Worm (Caenorhabditis elegans) whole organism, young adult: Measurements from ENCODE around the gene srx-92.
"Not testable (repeated sequence)": the region's sequence is repeated elsewhere in the genome, so short reads cannot be mapped to it uniquely, and the experiment has no call there.

Experiments
- B0035.1 ChIP-seq: sonication (generic microtip); optimal IDR thresholded peaks from 2 replicates; lab custom pipeline; 2016; ENCODE audit warnings: missing genetic modification characterization, mild to moderate bottlenecking, missing compliant biosample characterization, missing genotype, missing genetic modification reagents
- C17E4.6 ChIP-seq: fragments of 200-800 bp; sonication (Bioruptor generic); IDR thresholded peaks from 2 replicates; pipeline ENCODE4 v1.3.6; 2022; ENCODE audit warnings: missing genetic modification reagents, missing genetic modification characterization, missing compliant biosample characterization
- D2030.7 ChIP-seq: fragments of 200-800 bp; sonication (Bioruptor generic); IDR thresholded peaks from 2 replicates; pipeline ENCODE4 v1.3.6; 2022; ENCODE audit warnings: missing genetic modification reagents, missing genetic modification characterization, missing compliant biosample characterization
- F22D6.2 ChIP-seq: sonication (generic microtip); optimal IDR thresholded peaks from 2 replicates; lab custom pipeline; 2016; ENCODE audit warnings: mild to moderate bottlenecking, missing genetic modification characterization, missing compliant biosample characterization
- F52B5.7 ChIP-seq: sonication (generic microtip); optimal IDR thresholded peaks from 2 replicates; lab custom pipeline; 2016; ENCODE audit warnings: mild to moderate bottlenecking, missing genetic modification characterization, missing compliant biosample characterization
- F55B11.4 ChIP-seq: sonication (generic microtip); optimal IDR thresholded peaks from 2 replicates; lab custom pipeline; 2016; ENCODE audit warnings: missing compliant biosample characterization, missing genetic modification characterization, borderline replicate concordance; ENCODE audit not compliant: insufficient read depth
- F57C9.4 ChIP-seq: sonication (generic microtip); optimal IDR thresholded peaks from 2 replicates; lab custom pipeline; 2017; ENCODE audit warnings: mild to moderate bottlenecking, missing genetic modification characterization, missing compliant biosample characterization
- K11D2.4 ChIP-seq: fragments of 200-800 bp; sonication (Bioruptor generic); IDR thresholded peaks from 2 replicates; pipeline ENCODE4 v1.3.6; 2022; ENCODE audit warnings: missing genetic modification reagents, missing genetic modification characterization, missing compliant biosample characterization
- Y53G8AR.9 ChIP-seq: fragments of 200-800 bp; sonication (Bioruptor generic); conservative IDR thresholded peaks from 2 replicates; pipeline ENCODE4 v1.3.6; 2022; ENCODE audit warnings: missing genetic modification reagents, missing genetic modification characterization, missing compliant biosample characterization
- Y79H2A.3 ChIP-seq: fragments of 200-800 bp; sonication (Bioruptor generic); conservative IDR thresholded peaks from 2 replicates; pipeline ENCODE4 v1.3.6; 2022; ENCODE audit warnings: missing genetic modification reagents, missing genetic modification characterization, missing compliant biosample characterization
- Y95B8A.8 ChIP-seq: fragments of 200-800 bp; sonication (Bioruptor generic); IDR thresholded peaks from 2 replicates; pipeline ENCODE4 v1.3.6; 2022; ENCODE audit warnings: missing genetic modification reagents, missing genetic modification characterization, missing compliant biosample characterization
- ama-1 ChIP-seq, 3 experiments: fragments of 150-350 bp in 1 of 3; sonication (generic microtip) in 2 of 3; optimal IDR thresholded peaks; 2 replicates each; lab custom pipeline; 2014 to 2018; ENCODE audit warnings: missing biosample characterization in 2 of 3, missing genetic modification characterization in 2 of 3, missing genetic modification reagents in 2 of 3
- aptf-3 ChIP-seq: fragments of 200-800 bp; sonication (Bioruptor generic); IDR thresholded peaks from 2 replicates; pipeline ENCODE4 v1.3.6; 2022; ENCODE audit warnings: missing genetic modification characterization, missing compliant biosample characterization
- attf-6 ChIP-seq: fragments of 200-800 bp; sonication (Bioruptor generic); IDR thresholded peaks from 2 replicates; pipeline ENCODE4 v1.3.6; 2022; ENCODE audit warnings: missing genetic modification reagents, missing genetic modification characterization, missing compliant biosample characterization
- cebp-2 ChIP-seq: fragments of 200-800 bp; sonication (Bioruptor generic); IDR thresholded peaks from 2 replicates; pipeline ENCODE4 v1.3.6; 2022; ENCODE audit warnings: missing genetic modification characterization, missing compliant biosample characterization
- ceh-27 ChIP-seq: fragments of 200-800 bp; sonication (Bioruptor generic); optimal IDR thresholded peaks from 2 replicates; lab custom pipeline; 2018; ENCODE audit warnings: mild to moderate bottlenecking, missing genetic modification characterization, moderate library complexity, missing compliant biosample characterization
- chd-7 ChIP-seq: sonication (generic microtip); optimal IDR thresholded peaks from 2 replicates; lab custom pipeline; 2016; ENCODE audit warnings: mild to moderate bottlenecking, missing genetic modification characterization, moderate library complexity, missing compliant biosample characterization
- efl-1 ChIP-seq: fragments of 150-350 bp; optimal IDR thresholded peaks from 2 replicates; lab custom pipeline; 2014; ENCODE audit warnings: missing biosample characterization, missing genetic modification reagents, missing genetic modification characterization
- ekl-4 ChIP-seq: fragments of 200-800 bp; sonication (Bioruptor generic); IDR thresholded peaks from 2 replicates; pipeline ENCODE4 v1.3.6; 2022; ENCODE audit warnings: missing genetic modification reagents, missing genetic modification characterization, missing compliant biosample characterization
- hlh-12 ChIP-seq: sonication (generic microtip); optimal IDR thresholded peaks from 2 replicates; lab custom pipeline; 2016; ENCODE audit warnings: missing genetic modification characterization, missing compliant biosample characterization
- hrde-1 ChIP-seq: sonication (generic microtip); optimal IDR thresholded peaks from 2 replicates; lab custom pipeline; 2016; ENCODE audit warnings: missing genetic modification characterization, mild to moderate bottlenecking, missing compliant biosample characterization, moderate library complexity, missing genotype, missing genetic modification reagents, borderline replicate concordance
- hsf-1 ChIP-seq: fragments of 200-800 bp; sonication (Bioruptor generic); IDR thresholded peaks from 2 replicates; pipeline ENCODE4 v1.3.6; 2022; ENCODE audit warnings: missing genetic modification reagents, missing genetic modification characterization, missing compliant biosample characterization
- lag-1 ChIP-seq: fragments of 200-800 bp; sonication (Bioruptor generic); IDR thresholded peaks from 2 replicates; pipeline ENCODE4 v1.3.6; 2022; ENCODE audit warnings: missing genetic modification reagents, missing genetic modification characterization, missing compliant biosample characterization
- let-607 ChIP-seq, 2 experiments: fragments of 200-800 bp in 1 of 2; sonication (Bioruptor generic) in 1 of 2; sonication (generic microtip) in 1 of 2; optimal IDR thresholded peaks; 2 replicates each; lab custom pipeline; 2016 to 2018; ENCODE audit warnings: mild to moderate bottlenecking in 2 of 2, missing compliant biosample characterization in 2 of 2, missing genetic modification characterization in 2 of 2, moderate library complexity in 2 of 2, missing genotype in 1 of 2
- lin-40 ChIP-seq: sonication (generic microtip); optimal IDR thresholded peaks from 2 replicates; lab custom pipeline; 2016; ENCODE audit warnings: missing genetic modification characterization, mild to moderate bottlenecking, missing compliant biosample characterization, missing genotype, missing genetic modification reagents
- lin-54 ChIP-seq: fragments of 200-800 bp; sonication (Bioruptor generic); optimal IDR thresholded peaks from 2 replicates; lab custom pipeline; 2018; ENCODE audit warnings: mild to moderate bottlenecking, missing genetic modification characterization, missing compliant biosample characterization
- lsl-1 ChIP-seq: fragments of 200-800 bp; sonication (Bioruptor generic); optimal IDR thresholded peaks from 2 replicates; lab custom pipeline; 2018; ENCODE audit warnings: mild to moderate bottlenecking, missing genetic modification characterization, moderate library complexity, missing compliant biosample characterization
- mel-28 ChIP-seq: sonication (generic microtip); optimal IDR thresholded peaks from 2 replicates; lab custom pipeline; 2016; ENCODE audit warnings: borderline replicate concordance, mild to moderate bottlenecking, missing genetic modification characterization, missing compliant biosample characterization
- nfya-2 ChIP-seq: fragments of 200-800 bp; sonication (Bioruptor generic); IDR thresholded peaks from 2 replicates; pipeline ENCODE4 v1.3.6; 2022; ENCODE audit warnings: missing genetic modification reagents, missing genetic modification characterization, missing compliant biosample characterization
- pha-4 ChIP-seq: fragments of 150-350 bp; sonication (generic microtip); optimal IDR thresholded peaks from 2 replicates; lab custom pipeline; 2014; ENCODE audit warnings: missing biosample characterization, missing genetic modification reagents, missing genetic modification characterization
- rcor-1 ChIP-seq: fragments of 200-800 bp; sonication (Bioruptor generic); IDR thresholded peaks from 2 replicates; pipeline ENCODE4 v1.3.6; 2022; ENCODE audit warnings: missing genetic modification reagents, missing genetic modification characterization, missing compliant biosample characterization
- rpc-1 ChIP-seq, 2 experiments: fragments of 150-350 bp in 1 of 2; sonication (generic microtip) in 1 of 2; optimal IDR thresholded peaks; 2 replicates each; lab custom pipeline; 2014 to 2018; ENCODE audit warnings: missing biosample characterization in 1 of 2, missing genetic modification characterization in 1 of 2, missing genetic modification reagents in 1 of 2, missing genotype in 1 of 2
- zfh-2 ChIP-seq: fragments of 200-800 bp; sonication (Bioruptor generic); conservative IDR thresholded peaks from 2 replicates; pipeline ENCODE4 v1.3.6; 2022; ENCODE audit warnings: missing genetic modification reagents, missing genetic modification characterization, missing compliant biosample characterization
- ztf-25 ChIP-seq: fragments of 200-800 bp; sonication (Bioruptor generic); IDR thresholded peaks from 2 replicates; pipeline ENCODE4 v1.3.6; 2022; ENCODE audit warnings: missing genetic modification reagents, missing genetic modification characterization, missing compliant biosample characterization
- ztf-26 ChIP-seq: sonication (generic microtip); optimal IDR thresholded peaks from 2 replicates; lab custom pipeline; 2017; ENCODE audit warnings: missing genetic modification characterization, missing compliant biosample characterization

Gene srx-92

ce11 chrV:7341942-7342341 lies 16.8 kb upstream of the srx-92 start, which contains the start of the genes nhr-263 and nhr-148:
Gene nhr-263, minus strand, starts transcription at chrV:7342042.
Gene nhr-148, plus strand, starts transcription at chrV:7342156.
- TF ChIP-seq ztf-25 (GFP tag; lab: Robert Waterston, UW) (no peak), F55B11.4 (no peak), Y79H2A.3 (GFP tag; lab: Robert Waterston, UW) (no peak), F57C9.4 (tag; lab: Kevin White, UChicago) (no peak), aptf-3 (no peak), lsl-1 (GFP tag; lab: Kevin White, UChicago) (no peak), rcor-1 (GFP tag; lab: Robert Waterston, UW) (no peak), chd-7 (tag; lab: Kevin White, UChicago) (no peak)

- TF ChIP-seq ama-1 (optimal IDR thresholded peaks at IDR 0.05; lab: Kevin White, UChicago) (no peak), ama-1 (GFP tag; optimal IDR thresholded peaks at IDR 0.05; lab: Kevin White, UChicago) (no peak), F52B5.7 (tag; lab: Kevin White, UChicago) (no peak), hsf-1 (no peak), lag-1 (GFP tag; lab: Robert Waterston, UW) (no peak), ztf-26 (tag; lab: Kevin White, UChicago) (no peak), attf-6 (GFP tag; lab: Robert Waterston, UW) (no peak), mel-28 (tag; lab: Kevin White, UChicago) (no peak), hrde-1 (tag; lab: Kevin White, UChicago) (no peak), ekl-4 (GFP tag; lab: Robert Waterston, UW) (no peak), efl-1 (GFP tag; lab: Kevin White, UChicago) (no peak), cebp-2 (GFP tag; lab: Robert Waterston, UW) (no peak), hlh-12 (no peak)
- TF ChIP-seq, all 124 proteins: peak for 0
These were observed 14.6 kb upstream of the srx-92 start, which contains the start of gene srh-187 for ce11 chrV:7339831-7340230. Gene srh-187, minus strand, starts transcription at chrV:7339931.

ce11 chrV:7337218-7337617 lies 12.0 kb upstream of the srx-92 start, which contains the start of gene F10G2.7:
Gene F10G2.7, minus strand, starts transcription at chrV:7337318.
- TF ChIP-seq pha-4; B0035.1 (tag; lab: Kevin White, UChicago); C17E4.6 (GFP tag; lab: Robert Waterston, UW): not testable (repeated sequence)
- TF ChIP-seq, all 124 proteins: peak for 0; not testable (repeated sequence) for 124

- TF ChIP-seq attf-6 (GFP tag; lab: Robert Waterston, UW) (no peak), ceh-27 (GFP tag; lab: Kevin White, UChicago) (no peak), D2030.7 (GFP tag; lab: Robert Waterston, UW) (no peak), F55B11.4 (no peak), ekl-4 (GFP tag; lab: Robert Waterston, UW) (no peak), let-607 (tag; optimal IDR thresholded peaks at IDR 0.05; lab: Kevin White, UChicago) (no peak), nfya-2 (GFP tag; lab: Robert Waterston, UW) (no peak), F57C9.4 (tag; lab: Kevin White, UChicago) (no peak), Y95B8A.8 (GFP tag; lab: Robert Waterston, UW) (no peak), zfh-2 (no peak), hsf-1 (no peak), rpc-1 (optimal IDR thresholded peaks at IDR 0.05; lab: Kevin White, UChicago) (no peak), rpc-1 (tag; optimal IDR thresholded peaks at IDR 0.05; lab: Kevin White, UChicago) (no peak), ztf-25 (GFP tag; lab: Robert Waterston, UW) (no peak), lin-40 (no peak), F22D6.2 (tag; lab: Kevin White, UChicago) (no peak), Y53G8AR.9 (GFP tag; lab: Robert Waterston, UW) (no peak), K11D2.4 (GFP tag; lab: Robert Waterston, UW) (no peak), lin-54 (no peak)
These were observed 7.1 kb upstream of the srx-92 start, which contains the start of gene F10G2.1 for ce11 chrV:7332253-7332652. Gene F10G2.1, plus strand, starts transcription at chrV:7332553.
